Worm (Caenorhabditis elegans): ENCODE data around the gene F28A10.8.
"Not testable (repeated sequence)": the region's sequence is repeated elsewhere in the genome, so short reads cannot be mapped to it uniquely, and the experiment has no call there.

Gene F28A10.8

DNA sequence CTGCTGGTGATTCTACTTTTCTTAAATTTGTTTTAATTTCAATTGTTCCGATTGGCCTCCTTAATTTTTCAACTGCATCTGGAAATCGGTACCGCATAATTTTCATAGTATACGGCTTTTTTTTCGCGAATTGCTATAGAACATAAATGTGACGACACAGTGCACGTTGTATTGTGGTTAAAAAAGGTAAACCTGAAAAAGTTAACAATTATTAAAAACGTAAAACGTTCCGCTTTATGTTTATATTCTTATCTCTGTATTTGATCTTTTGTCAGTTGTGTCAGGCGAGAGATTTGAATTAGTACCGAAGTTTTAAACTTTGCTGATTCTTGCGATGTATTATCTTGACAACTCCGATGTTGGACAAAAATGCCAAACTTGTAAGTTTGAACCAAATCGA lies 23.2 kb upstream of the F28A10.8 start, which contains the start of gene Y46B2A.4:
TSS of gene Y46B2A.4 (plus strand) at position 301 of the 400 bp plus-strand sequence.
- TF ChIP-seq aptf-2 (GFP tag; conservative IDR thresholded peaks at IDR 0.05): no peak
- TF ChIP-seq madf-3 (GFP tag; IDR thresholded peaks at IDR 0.05): no peak
- no peak for TF ChIP-seq fkh-3 (tag; optimal IDR thresholded peaks at IDR 0.05)
- no peak for TF ChIP-seq athp-1 (tag; optimal IDR thresholded peaks at IDR 0.05)
- no peak for TF ChIP-seq lir-1 (GFP tag; conservative IDR thresholded peaks at IDR 0.05)

DNA sequence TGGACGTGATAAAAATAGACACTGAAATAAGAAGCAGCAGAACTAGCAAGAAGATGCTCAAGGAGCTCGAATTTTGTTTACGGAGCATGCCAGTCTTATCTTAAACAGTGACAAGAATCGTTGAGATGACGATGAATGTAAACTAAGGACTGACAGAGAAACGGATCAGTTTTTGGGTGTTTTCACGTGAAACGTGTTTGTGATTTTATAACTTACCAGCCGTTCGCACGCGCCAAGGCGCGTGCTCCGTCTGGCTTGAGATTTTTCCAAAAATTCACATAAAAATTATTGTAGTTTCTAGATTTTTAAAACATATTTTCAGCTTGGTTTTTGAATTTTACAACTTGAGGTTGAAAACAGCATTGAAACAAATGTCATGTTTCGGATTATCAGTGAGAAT lies 12.3 kb upstream of the F28A10.8 start, which contains the start of gene F28A10.5:
TSS of gene F28A10.5 (minus strand) at position 101 of the 400 bp plus-strand sequence.
- TF ChIP-seq F52B5.7 (tag; optimal IDR thresholded peaks at IDR 0.05); sdz-38 (tag; optimal IDR thresholded peaks at IDR 0.05); zfh-2 (GFP tag; conservative IDR thresholded peaks at IDR 0.05): not testable (repeated sequence)

DNA sequence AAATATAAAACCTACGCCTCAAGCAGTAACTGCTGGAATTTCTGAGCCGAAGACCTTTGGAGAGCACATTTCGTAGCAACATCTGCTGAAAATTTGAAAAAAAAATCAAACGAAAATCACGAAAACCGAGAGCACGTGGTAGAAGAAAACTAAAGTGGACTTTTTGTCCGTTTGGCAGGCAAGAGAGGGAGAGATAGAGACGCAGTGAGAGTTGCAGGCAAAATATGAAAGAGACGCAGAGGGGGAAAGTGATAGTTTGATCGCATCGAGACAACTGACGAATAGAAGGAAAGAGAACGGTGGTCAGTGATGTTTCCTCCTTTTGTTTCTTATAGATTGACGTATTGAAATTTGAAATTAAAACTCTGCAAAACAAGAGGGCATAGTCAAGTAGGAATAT lies 10.2 kb upstream of the F28A10.8 start, which contains the start of the genes acdh-9 and F28A10.13:
TSS of gene acdh-9 (minus strand) at position 85 of the 400 bp plus-strand sequence.
TSS of gene F28A10.13 (plus strand) at position 294 of the 400 bp plus-strand sequence.
- TF ChIP-seq attf-5 (GFP tag; optimal IDR thresholded peaks at IDR 0.05): peak; percentile 57
- TF ChIP-seq tbx-9 (tag; optimal IDR thresholded peaks at IDR 0.05; ENCODE audit: borderline replicate concordance): no peak
- TF ChIP-seq nfyb-1 (GFP tag; IDR thresholded peaks at IDR 0.05): 0 out of 2 replicates have a peak, but pooled peaks have one; percentile 52
- peak; percentile 80; the same call in 1 of the 2 replicates for TF ChIP-seq hmg-1.2 (GFP tag; IDR thresholded peaks at IDR 0.05)
- TF ChIP-seq snpc-1.1 (tag; optimal IDR thresholded peaks at IDR 0.05; ENCODE audit: insufficient read depth): no peak
- peak; percentile 41 for TF ChIP-seq ama-1 (optimal IDR thresholded peaks at IDR 0.05)
- no peak for TF ChIP-seq ama-1 (GFP tag; optimal IDR thresholded peaks at IDR 0.05)
- no peak for TF ChIP-seq egrh-3 (GFP tag; IDR thresholded peaks at IDR 0.05)
- peak; percentile 0 for TF ChIP-seq nhr-90 (tag; optimal IDR thresholded peaks at IDR 0.05)
- TF ChIP-seq let-526 (GFP tag; IDR thresholded peaks at IDR 0.05): 0 out of 2 replicates have a peak, but pooled peaks have one; percentile 55
- peak; percentile 70 for TF ChIP-seq B0336.3 (GFP tag; IDR thresholded peaks at IDR 0.05)
- TF ChIP-seq K12H6.12 (tag; optimal IDR thresholded peaks at IDR 0.05): peak; percentile 23
- peak; percentile 74 for TF ChIP-seq nhr-80 (tag; optimal IDR thresholded peaks at IDR 0.05)
- no peak for TF ChIP-seq dpl-1 (GFP tag; optimal IDR thresholded peaks at IDR 0.05)
- TF ChIP-seq aptf-2 (GFP tag; conservative IDR thresholded peaks at IDR 0.05): no peak
- no peak for TF ChIP-seq madf-10 (tag; optimal IDR thresholded peaks at IDR 0.05)
- 0 out of 2 replicates have a peak, but pooled peaks have one; percentile 40 for TF ChIP-seq rcor-1 (GFP tag; IDR thresholded peaks at IDR 0.05)
- TF ChIP-seq B0261.1 (tag; optimal IDR thresholded peaks at IDR 0.05): no peak
- TF ChIP-seq ets-4 (GFP tag; optimal IDR thresholded peaks at IDR 0.05): no peak
- no peak for TF ChIP-seq athp-1 (tag; optimal IDR thresholded peaks at IDR 0.05)
- peak; percentile 65 for TF ChIP-seq F22D6.2 (tag; optimal IDR thresholded peaks at IDR 0.05)
- TF ChIP-seq K11D2.4 (GFP tag; IDR thresholded peaks at IDR 0.05): peak; percentile 31; the same call in 1 of the 2 replicates
- TF ChIP-seq nhr-179 (tag; optimal IDR thresholded peaks at IDR 0.05): no peak
- TF ChIP-seq snpc-4 (GFP tag; optimal IDR thresholded peaks at IDR 0.05): no peak
- no peak for TF ChIP-seq snpc-4 (tag; optimal IDR thresholded peaks at IDR 0.05)
- TF ChIP-seq lin-40 (tag; optimal IDR thresholded peaks at IDR 0.05): peak; percentile 31
- peak; percentile 15 for TF ChIP-seq tlf-1 (GFP tag; optimal IDR thresholded peaks at IDR 0.05)
- TF ChIP-seq F52B5.7 (tag; optimal IDR thresholded peaks at IDR 0.05): no peak
- TF ChIP-seq ceh-79 (tag; optimal IDR thresholded peaks at IDR 0.05): no peak
- no peak for TF ChIP-seq him-1 (tag; optimal IDR thresholded peaks at IDR 0.05)
- no peak for TF ChIP-seq snpc-3.4 (tag; optimal IDR thresholded peaks at IDR 0.05)
- peak; percentile 35 for TF ChIP-seq tbp1 (GFP tag; optimal IDR thresholded peaks at IDR 0.05)
- TF ChIP-seq ceh-27 (GFP tag; optimal IDR thresholded peaks at IDR 0.05): peak; percentile 25
- TF ChIP-seq pha-4 (tag; optimal IDR thresholded peaks at IDR 0.05): no peak
- no peak for TF ChIP-seq lin-26 (GFP tag; IDR thresholded peaks at IDR 0.05)
- TF ChIP-seq lin-54 (GFP tag; optimal IDR thresholded peaks at IDR 0.05): peak; percentile 31
- TF ChIP-seq mel-28 (tag; optimal IDR thresholded peaks at IDR 0.05; ENCODE audit: borderline replicate concordance): no peak
- TF ChIP-seq hsf-1 (GFP tag; IDR thresholded peaks at IDR 0.05): no peak
- TF ChIP-seq lsy-27 (tag; optimal IDR thresholded peaks at IDR 0.05; ENCODE audit: borderline replicate concordance, insufficient read depth): no peak
- no peak for TF ChIP-seq ztf-26 (tag; optimal IDR thresholded peaks at IDR 0.05)

Data from whole organism, young adult.